Worm (Caenorhabditis elegans) whole organism, L4 larva: ENCODE results near the gene dct-1.

Experiments
- dmd-6 ChIP-seq: fragments of 200-800 bp; sonication (Bioruptor generic); IDR thresholded peaks from 2 replicates; pipeline ENCODE4 v1.3.6; 2022; ENCODE audit warnings: missing genetic modification reagents, missing genetic modification characterization, missing compliant biosample characterization
- fkh-10 ChIP-seq: fragments of 150-350 bp; optimal IDR thresholded peaks from 2 replicates; lab custom pipeline; 2014; ENCODE audit warnings: missing biosample characterization, missing genetic modification reagents, missing genetic modification characterization
- lin-13 ChIP-seq: fragments of 150-350 bp; optimal IDR thresholded peaks from 2 replicates; lab custom pipeline; 2014; ENCODE audit warnings: missing biosample characterization, missing genetic modification reagents, missing genetic modification characterization
- lin-39 ChIP-seq: fragments of 150-350 bp; optimal IDR thresholded peaks from 2 replicates; lab custom pipeline; 2014; ENCODE audit warnings: missing biosample characterization, missing genetic modification reagents, missing genetic modification characterization
- nhr-28 ChIP-seq: fragments of 150-350 bp; optimal IDR thresholded peaks from 2 replicates; lab custom pipeline; 2014; ENCODE audit warnings: missing biosample characterization, missing genetic modification characterization
- spr-1 ChIP-seq: sonication (generic microtip); optimal IDR thresholded peaks from 2 replicates; lab custom pipeline; 2016; ENCODE audit warnings: mild to moderate bottlenecking, missing genetic modification characterization, missing compliant biosample characterization

- TF ChIP-seq lin-39 (tag; lab: Kevin White, UChicago) (no peak), dmd-6 (GFP tag; lab: Robert Waterston, UW) (no peak), nhr-28 (tag; lab: Kevin White, UChicago) (no peak), lin-13 (no peak), spr-1 (no peak), fkh-10 (GFP tag; lab: Kevin White, UChicago) (no peak)
Measured at ce11 chrX:7992102-7992501, 37.9 kb downstream of the dct-1 start.
